Worm (Caenorhabditis elegans) whole organism, L4/young adult: ENCODE results near the gene kcc-1.

Experiments
- W03F9.2 ChIP-seq: fragments of 150-350 bp; optimal IDR thresholded peaks from 2 replicates; lab custom pipeline; 2014; ENCODE audit warnings: missing biosample characterization, missing genetic modification characterization
- dao-5 ChIP-seq: sonication (generic microtip); optimal IDR thresholded peaks from 2 replicates; lab custom pipeline; 2016; ENCODE audit warnings: missing genotype, missing genetic modification characterization, moderate library complexity, missing compliant biosample characterization

DNA sequence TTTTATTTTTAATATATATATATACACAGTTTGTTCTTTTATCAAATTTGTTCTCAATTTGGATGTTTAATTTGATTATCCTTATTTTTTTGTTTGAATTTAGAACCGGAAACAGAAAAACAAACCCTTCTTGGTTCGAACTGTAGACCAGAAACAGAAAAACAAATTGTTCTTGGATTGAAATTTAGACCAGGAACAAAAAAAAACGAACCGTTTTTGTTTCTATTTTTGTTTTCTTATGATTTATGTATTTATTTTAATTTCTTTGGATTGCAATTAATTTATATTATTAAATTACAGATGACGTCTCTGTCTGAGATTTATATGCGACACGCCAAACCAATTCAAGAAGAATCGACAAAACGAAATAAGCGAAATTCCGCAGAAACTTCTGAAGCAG, 30.7 kb upstream of the kcc-1 start, which contains the start of gene C42D4.19:
- no peak for TF ChIP-seq dao-5
- TF ChIP-seq W03F9.2 (tag; lab: Kevin White, UChicago), result no peak
